Fruit fly (Drosophila melanogaster) ovary, adult (tissue): Measurements from ENCODE around the gene Ctu2.

Experiments used
- CG17801 ChIP-seq: fragments of 200-800 bp; optimal IDR thresholded peaks from 2 replicates; lab custom pipeline; 2019; ENCODE audit warnings: missing biosample characterization, mild to moderate bottlenecking, missing genetic modification characterization, moderate library complexity; ENCODE audit not compliant: partially characterized antibody

Gene Ctu2

DNA sequence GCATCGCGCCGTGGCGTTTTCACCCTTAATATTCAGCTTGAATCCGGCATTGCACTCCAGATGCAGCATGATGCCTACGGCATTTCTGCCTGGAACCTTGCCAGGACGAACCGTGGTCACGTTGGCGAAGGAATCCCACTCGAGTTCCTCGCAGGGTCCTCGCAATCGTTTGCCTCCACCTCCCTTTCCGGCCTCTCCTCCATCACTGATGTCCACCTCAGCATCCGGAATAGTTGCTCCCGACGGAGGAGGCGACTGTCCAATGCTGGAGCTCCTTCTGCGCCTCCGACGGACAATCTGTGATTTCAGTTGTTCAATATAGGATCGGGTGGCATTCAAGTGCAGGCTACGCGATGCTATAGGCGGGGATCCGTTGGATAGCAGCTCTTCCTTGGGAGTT, 19.1 kb upstream of the Ctu2 start:
- TF ChIP-seq CG17801 (GFP tag; lab: Kevin White, UChicago): no peak

DNA sequence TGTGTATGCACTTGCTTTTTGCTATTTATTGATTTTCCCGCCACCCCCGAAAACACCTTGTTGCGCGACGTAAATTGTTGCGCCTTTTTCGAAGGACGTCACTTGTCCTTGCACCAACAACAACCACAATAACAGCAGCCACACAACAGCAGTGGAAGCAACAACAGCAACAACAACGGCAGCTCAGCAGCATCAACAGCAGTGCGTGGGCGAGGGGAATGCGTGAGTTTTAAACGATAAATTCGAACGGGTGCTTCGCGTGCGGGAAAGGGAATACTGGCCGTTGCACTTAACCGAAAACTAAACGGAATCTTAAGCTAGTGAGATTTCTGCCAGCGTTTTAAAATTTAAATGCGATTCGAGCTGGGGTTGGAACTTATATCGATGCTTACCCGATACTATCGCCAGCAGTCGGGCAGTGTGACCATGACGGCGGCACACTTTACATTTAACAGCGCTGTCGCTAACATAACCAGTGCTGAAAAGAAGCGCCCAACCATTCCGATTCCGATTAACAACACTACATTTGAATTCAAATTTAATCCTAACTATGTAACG, 15.4 kb upstream of the Ctu2 start, which contains the start of gene cyst:
TSS of gene cyst (minus strand) at position 404 of the 558 bp plus-strand sequence.
- no peak for TF ChIP-seq CG17801 (GFP tag; lab: Kevin White, UChicago)

DNA sequence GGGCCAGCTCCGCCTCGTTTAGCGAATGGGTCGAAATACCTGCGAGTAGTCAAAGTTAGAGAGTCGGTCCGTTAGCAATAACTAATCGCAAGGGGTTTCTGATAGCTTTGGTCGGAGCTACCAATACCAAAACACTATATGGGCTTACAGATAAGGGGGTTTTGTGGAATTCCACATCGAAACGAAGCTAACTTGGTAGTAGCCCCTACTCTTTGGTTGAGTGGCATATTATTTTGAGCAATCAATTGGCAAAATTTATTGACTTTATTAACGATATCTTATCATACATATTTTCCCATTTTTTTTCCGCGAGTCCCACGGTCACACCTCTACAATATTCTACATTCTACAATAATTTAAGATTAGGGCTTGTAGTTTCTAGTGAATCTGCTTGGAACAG, 13.3 kb upstream of the Ctu2 start:
- TF ChIP-seq CG17801 (GFP tag; lab: Kevin White, UChicago): no peak

DNA sequence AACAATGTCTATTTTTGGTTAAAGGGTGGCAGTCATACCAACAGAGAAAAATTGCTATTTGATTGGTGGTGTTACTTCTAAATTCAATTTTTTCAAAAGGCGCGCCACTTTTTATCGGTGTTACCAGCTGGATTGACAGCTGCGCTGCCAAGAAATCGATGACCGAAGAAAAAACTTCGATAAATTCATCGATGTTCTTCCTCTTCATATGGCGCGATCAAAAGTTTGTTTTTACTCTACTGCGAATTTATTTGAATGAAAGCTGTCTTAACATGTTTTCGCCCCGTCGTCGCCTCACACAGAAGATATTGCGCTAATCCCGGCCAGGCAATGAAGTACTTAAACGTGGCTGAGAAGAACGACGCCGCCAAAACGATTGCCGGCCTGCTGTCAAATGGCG, 4.9 kb upstream of the Ctu2 start, which contains the start of gene Top3alpha:
TSS of gene Top3alpha (plus strand) at position 186 of the 400 bp plus-strand sequence.
- TF ChIP-seq CG17801 (GFP tag; lab: Kevin White, UChicago): peak; percentile 40

DNA sequence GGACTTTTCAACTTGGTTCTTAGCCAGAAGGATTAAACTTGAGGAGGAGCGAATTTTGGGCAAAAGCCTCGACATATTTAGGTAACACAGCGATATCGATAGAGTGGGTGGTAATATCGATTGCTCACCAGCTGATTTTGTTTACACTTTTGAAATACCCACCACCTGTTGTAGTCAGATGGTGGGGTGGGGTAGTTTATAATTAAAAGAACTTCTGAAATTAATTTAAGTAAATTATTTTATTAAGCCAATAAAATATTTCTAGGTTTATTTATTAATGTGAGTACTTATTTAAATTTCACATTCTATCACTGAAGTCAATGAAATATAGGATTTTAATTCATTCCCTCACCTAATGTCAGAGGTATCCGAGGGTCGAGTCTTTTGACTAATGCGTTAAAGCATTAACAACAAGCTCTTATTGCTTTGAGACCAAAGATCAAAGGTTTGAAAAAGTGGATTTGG, 3.0 kb downstream of the Ctu2 start, which contains the start of the genes CG10194 and CG18094:
TSS of gene CG10194 (minus strand) at position 108 of the 465 bp plus-strand sequence.
TSS of gene CG18094 (plus strand) at position 266 of the 465 bp plus-strand sequence.
- peak; percentile 85 for TF ChIP-seq CG17801 (GFP tag; lab: Kevin White, UChicago)

DNA sequence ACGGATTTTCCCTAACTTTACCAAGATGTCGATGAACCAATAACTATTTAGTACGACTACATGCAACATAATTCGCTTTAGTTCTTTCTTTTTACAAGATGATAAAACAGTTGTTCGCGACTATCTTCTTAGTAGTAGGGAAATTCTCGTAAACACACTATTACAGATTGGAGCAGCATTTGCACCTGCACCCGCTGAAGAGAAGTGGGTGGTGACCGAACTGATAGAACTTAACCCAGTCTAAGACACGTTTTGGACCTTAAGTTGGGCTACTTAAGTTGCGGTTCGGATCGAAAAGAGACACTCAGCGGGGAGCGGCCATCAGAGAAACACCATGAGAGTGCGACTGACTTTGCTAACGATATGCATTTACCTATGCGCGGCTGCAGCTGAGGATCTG, 5.9 kb downstream of the Ctu2 start, which contains the start of gene CG13083:
TSS of gene CG13083 (plus strand) at position 301 of the 400 bp plus-strand sequence.
- no peak for TF ChIP-seq CG17801 (GFP tag; lab: Kevin White, UChicago)

DNA sequence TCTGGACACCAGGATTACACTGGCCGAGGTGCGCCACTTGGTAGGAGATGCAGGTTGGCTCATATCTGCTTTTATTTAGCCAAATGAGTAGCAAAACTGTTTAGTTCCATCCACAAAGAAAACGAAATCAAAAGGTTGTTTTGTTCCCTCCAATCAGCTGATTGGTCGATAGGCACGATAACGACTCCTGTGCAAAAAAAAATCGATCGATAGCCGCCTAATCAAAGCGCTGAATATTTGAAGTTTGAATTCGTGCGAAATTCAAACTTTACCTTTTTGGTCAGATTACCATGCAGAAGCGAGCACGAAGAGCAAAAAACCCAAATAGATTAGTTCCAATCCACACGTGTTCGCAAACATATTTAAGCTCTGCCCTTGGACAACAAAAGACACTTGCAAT, 8.5 kb downstream of the Ctu2 start, which contains the start of the genes CG10195 and CG13084:
TSS of gene CG10195 (minus strand) at position 167 of the 400 bp plus-strand sequence.
TSS of gene CG13084 (plus strand) at position 392 of the 400 bp plus-strand sequence.
- TF ChIP-seq CG17801 (GFP tag; lab: Kevin White, UChicago): no peak

DNA sequence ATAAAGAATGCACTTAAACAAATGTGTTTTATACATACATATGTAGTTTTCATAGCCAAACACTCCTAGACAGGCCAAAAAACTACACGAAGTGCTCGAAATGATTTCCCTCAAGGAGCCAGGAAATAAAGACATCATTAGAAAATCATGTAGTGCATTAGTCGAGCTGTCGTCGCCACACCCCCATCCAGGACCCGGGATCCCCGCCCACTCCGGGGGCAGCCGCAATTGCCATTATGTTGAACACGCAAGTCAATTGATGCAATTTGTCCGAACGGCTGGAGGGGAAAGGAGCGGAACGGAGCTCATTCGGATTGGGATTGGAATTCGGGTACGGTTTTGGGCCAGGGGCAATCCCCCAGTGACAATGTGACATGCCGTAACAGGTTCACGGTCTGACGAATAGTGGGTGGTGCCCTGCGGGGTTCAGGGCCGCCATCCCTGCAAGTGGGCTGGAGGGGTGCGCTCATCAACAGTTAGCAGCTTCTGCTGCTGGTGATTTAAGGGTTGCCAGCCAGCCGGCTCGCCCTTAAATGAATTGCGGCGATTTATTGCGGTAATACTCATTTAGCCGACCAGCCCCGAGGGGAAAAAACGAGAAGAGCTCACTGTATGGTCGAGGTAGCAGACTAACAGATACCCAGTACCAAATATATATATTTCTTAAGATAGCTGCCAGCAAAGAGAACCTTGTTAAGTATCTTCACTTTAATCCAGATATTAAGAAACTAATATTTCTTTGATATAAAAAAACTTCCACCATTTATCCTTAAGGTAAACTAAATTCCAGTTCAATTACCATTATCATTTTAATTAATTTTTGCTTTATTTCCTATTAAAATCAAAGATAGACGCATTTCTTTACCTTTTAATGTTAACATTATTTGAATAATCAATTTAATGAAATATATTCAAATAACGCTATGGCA, 12.4 kb downstream of the Ctu2 start:
- no peak for TF ChIP-seq CG17801 (GFP tag; lab: Kevin White, UChicago)

DNA sequence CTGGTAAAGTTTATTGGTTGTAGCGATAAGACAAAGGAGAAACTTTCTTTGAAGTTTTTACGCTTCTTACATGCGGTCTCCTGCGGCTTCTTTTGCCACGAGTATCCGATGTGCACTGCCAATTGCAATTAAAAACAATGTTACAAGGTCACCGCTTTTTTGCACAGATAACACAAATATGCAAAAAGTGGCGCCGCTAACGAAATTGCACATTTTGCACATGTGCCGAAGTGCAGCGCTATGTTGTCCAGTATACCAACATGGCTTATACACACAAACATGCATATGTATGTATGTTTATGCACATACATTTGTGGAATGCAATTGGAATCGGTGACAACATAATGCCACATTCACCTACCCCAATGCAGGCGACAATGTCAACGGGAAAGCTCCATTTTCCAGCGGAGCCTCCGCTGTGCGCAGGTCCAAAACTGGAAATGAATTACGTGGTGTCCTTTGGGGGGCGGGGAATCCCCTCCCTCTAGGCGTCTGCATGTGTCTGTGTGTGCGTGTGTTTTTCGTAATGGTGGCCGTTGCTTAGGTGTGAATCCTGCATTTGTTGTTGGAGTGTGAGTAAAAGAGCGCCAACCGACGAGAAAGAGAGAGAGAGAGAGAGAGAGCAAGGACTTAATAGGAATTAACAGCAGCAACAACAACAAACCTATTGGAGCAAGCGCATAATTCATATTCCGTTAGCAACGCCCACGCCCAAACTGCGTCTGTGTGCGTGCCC, 13.6 kb downstream of the Ctu2 start:
- no peak for TF ChIP-seq CG17801 (GFP tag; lab: Kevin White, UChicago)

DNA sequence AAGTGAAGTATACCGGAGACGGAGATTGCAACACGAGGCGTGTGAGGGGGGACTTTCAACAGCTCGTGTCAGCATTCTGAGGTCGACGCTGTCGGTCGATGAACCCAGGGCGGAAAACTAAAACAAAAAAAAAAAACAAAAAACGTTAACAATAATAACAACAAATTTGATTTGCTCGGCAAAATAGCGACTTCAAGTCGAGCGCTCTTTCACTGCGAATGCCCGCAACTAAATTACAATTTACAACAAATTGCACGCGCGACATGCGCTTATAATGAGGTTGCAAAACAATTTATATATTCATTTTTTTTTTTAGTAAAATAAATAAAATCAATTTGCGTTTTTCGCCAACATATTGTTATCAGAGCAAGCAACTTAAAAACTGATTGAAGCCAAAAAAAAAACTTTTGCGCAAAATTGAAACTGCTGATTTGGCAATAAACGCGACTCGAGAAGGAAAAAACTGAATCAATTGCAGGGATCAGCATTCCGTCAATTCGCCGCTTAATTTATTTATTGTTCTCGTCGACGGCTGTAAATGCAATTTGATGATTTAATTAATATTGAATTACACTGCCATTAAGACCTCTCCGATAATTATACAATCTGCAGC, 19.6 kb downstream of the Ctu2 start:
- no peak for TF ChIP-seq CG17801 (GFP tag; lab: Kevin White, UChicago)

DNA sequence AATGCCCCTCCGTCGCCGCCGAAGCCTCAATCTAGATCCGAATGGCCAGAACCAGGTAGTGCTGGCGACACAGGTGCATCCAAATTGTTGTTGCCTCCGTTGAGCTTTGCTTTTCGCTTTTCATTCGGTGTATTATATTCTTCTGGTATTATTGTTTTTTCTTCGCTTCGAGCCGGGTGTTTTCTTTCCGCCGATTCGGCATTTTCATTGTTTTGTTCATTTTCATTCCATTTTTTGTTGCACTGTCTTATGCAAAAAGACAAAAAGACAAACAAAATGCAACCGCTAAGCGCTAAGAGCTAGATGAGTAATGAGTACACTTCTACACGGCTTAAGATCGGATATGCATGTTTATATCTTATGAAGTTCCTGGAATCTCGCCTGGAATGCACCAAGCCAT, 20.8 kb downstream of the Ctu2 start:
- peak; percentile 86 for TF ChIP-seq CG17801 (GFP tag; lab: Kevin White, UChicago)

DNA sequence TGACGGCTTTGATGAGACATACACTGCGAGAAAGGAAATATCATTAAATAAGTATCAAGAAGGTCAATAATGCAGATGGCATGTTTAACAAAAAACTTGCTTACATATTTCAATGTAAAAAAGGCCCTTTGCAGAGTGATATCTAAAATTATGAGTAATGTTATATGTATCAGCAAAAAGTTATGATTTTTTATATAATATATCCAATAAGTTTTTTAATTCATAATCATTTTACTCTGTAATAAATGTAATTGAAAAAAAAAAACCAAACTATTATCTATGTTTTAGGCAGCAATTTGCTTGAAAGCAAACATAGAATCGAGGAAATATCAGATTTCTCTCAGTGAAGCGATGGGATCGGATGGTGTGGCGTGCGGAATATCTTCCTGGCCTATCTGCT, 23.3 kb downstream of the Ctu2 start:
- no peak for TF ChIP-seq CG17801 (GFP tag; lab: Kevin White, UChicago)

DNA sequence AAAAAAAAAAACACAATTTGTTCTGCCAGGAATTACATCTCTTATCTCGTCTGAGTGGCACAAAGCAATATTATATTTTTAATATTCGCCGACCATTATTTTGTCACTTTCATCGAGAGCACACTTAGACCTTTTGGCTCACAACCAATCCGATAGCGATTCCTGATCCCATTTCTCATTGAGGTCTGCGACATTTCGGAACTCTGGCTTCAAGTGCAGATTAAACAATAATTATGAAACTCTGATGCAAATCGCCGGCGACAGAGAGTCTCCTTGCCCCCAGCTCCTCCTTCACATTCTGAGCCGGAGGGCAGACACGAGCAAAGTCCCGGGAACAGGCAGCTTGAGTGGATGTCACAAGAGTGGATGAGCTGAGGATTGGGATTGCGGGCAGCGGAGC, 24.0 kb downstream of the Ctu2 start:
- TF ChIP-seq CG17801 (GFP tag; lab: Kevin White, UChicago): no peak

DNA sequence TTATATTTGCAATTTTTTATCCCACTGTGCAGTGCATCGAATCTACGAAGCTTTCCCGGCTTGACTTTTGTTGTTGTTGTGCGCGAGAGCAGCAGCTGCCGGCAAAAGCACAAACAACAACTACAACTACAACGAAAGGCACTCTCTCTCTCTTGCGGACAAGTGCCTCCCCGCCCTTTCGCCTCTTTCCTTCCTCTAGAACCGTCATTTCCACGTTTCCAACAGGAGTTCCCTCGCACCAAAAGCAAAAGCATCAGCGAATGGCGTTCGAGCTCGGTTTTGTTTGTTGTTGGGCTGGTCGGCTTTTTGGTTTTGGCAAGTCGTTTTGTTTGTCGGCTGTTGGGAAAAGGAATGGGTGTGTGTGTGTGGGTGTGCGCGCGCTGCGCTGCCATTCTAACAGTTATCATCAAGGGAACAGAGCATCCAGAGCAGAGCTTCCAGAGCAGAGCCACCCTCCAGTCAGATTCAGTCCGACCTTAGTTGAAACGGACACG, 29.2 kb downstream of the Ctu2 start, which contains the start of gene tj:
TSS of gene tj (plus strand) at position 444 of the 494 bp plus-strand sequence.
- no peak for TF ChIP-seq CG17801 (GFP tag; lab: Kevin White, UChicago)
